Worm (Caenorhabditis elegans): ENCODE data around the gene F27D9.2.

The F27D9.2 gene

ce11 chrX:7724099-7724498 is 51.3 kb downstream of the F27D9.2 start:
- TF ChIP-seq unc-62 (GFP tag; optimal IDR thresholded peaks at IDR 0.05 in 1 of 2) (peak in 1 of 2 experiments; percentile 94), unc-62 (tag; optimal IDR thresholded peaks at IDR 0.05) (no peak), aha-1 (tag) (peak; percentile 72), ZK337.2 (GFP tag; IDR thresholded peaks at IDR 0.05) (no peak)

ce11 chrX:7725615-7726014 is 52.8 kb downstream of the F27D9.2 start, which contains the start of gene spp-14:
TSS of gene spp-14 (plus strand) at chrX:7725979.
- TF ChIP-seq dve-1 (tag; optimal IDR thresholded peaks at IDR 0.05; ENCODE audit: insufficient read depth), result peak; percentile 96
- TF ChIP-seq spr-1 (tag; optimal IDR thresholded peaks at IDR 0.05), result no peak
- no peak for TF ChIP-seq lin-38 (GFP tag; IDR thresholded peaks at IDR 0.05)
- no peak for TF ChIP-seq lin-39 (tag; optimal IDR thresholded peaks at IDR 0.05)
- no peak for TF ChIP-seq T20F7.1 (GFP tag; optimal IDR thresholded peaks at IDR 0.05)
- TF ChIP-seq lin-1 (GFP tag; IDR thresholded peaks at IDR 0.05), result 0 out of 2 replicates have a peak, but pooled peaks have one; percentile 38
- no peak for TF ChIP-seq egl-43 (GFP tag; IDR thresholded peaks at IDR 0.05)
- TF ChIP-seq ztf-11 (tag; optimal IDR thresholded peaks at IDR 0.05), result no peak
- no peak for TF ChIP-seq Y105C5A.15 (GFP tag; IDR thresholded peaks at IDR 0.05)
- TF ChIP-seq lin-15B (tag; optimal IDR thresholded peaks at IDR 0.05), result no peak
- TF ChIP-seq fos-1 (tag; optimal IDR thresholded peaks at IDR 0.05), result no peak
- TF ChIP-seq zip-11 (GFP tag; IDR thresholded peaks at IDR 0.05), result no peak
- no peak for TF ChIP-seq aly-2 (tag; optimal IDR thresholded peaks at IDR 0.05)
- TF ChIP-seq tra-1 (GFP tag; IDR thresholded peaks at IDR 0.05), result 0 out of 2 replicates have a peak, but pooled peaks have one; percentile 23
- TF ChIP-seq daf-16 (GFP tag; optimal IDR thresholded peaks at IDR 0.05), result peak in 1 of 2 experiments; percentile 55
- TF ChIP-seq daf-16 (tag; optimal IDR thresholded peaks at IDR 0.05), result peak; percentile 94
- no peak for TF ChIP-seq jun-1 (tag; optimal IDR thresholded peaks at IDR 0.05)
- TF ChIP-seq zfp-3 (GFP tag; conservative IDR thresholded peaks at IDR 0.05), result no peak
- peak; percentile 79 for TF ChIP-seq dmd-6 (GFP tag; IDR thresholded peaks at IDR 0.05)
- peak in 1 of 2 experiments; percentile 55 for TF ChIP-seq unc-62 (GFP tag; optimal IDR thresholded peaks at IDR 0.05 in 1 of 2)
- no peak for TF ChIP-seq unc-62 (tag; optimal IDR thresholded peaks at IDR 0.05)
- peak; percentile 42 for TF ChIP-seq hlh-30 (tag; optimal IDR thresholded peaks at IDR 0.05; ENCODE audit: insufficient read depth)
- TF ChIP-seq hlh-11 (tag; optimal IDR thresholded peaks at IDR 0.05), result peak; percentile 81
- TF ChIP-seq nhr-102 (tag; optimal IDR thresholded peaks at IDR 0.05), result peak; percentile 28
- peak; percentile 48 for TF ChIP-seq nhr-28 (tag; optimal IDR thresholded peaks at IDR 0.05)
- TF ChIP-seq gei-8 (GFP tag; optimal IDR thresholded peaks at IDR 0.05), result no peak
- peak; percentile 89 for TF ChIP-seq php-3 (GFP tag; IDR thresholded peaks at IDR 0.05)
- TF ChIP-seq nhr-6 (tag; optimal IDR thresholded peaks at IDR 0.05), result no peak
- TF ChIP-seq ceh-20 (GFP tag; IDR thresholded peaks at IDR 0.05), result no peak
- no peak for TF ChIP-seq mdt-29 (GFP tag; IDR thresholded peaks at IDR 0.05)
- TF ChIP-seq F49E8.2 (tag; optimal IDR thresholded peaks at IDR 0.05; ENCODE audit: borderline replicate concordance), result no peak
- no peak for TF ChIP-seq dpl-1 (GFP tag; optimal IDR thresholded peaks at IDR 0.05)
- TF ChIP-seq dmd-9 (GFP tag; IDR thresholded peaks at IDR 0.05), result no peak
- no peak for TF ChIP-seq mxl-3 (GFP tag; optimal IDR thresholded peaks at IDR 0.05)
- no peak for TF ChIP-seq snpc-4 (tag; optimal IDR thresholded peaks at IDR 0.05)
- peak; percentile 69 for TF ChIP-seq nhr-48 (tag; optimal IDR thresholded peaks at IDR 0.05)
- TF ChIP-seq mes-2 (tag; optimal IDR thresholded peaks at IDR 0.05; ENCODE audit: poor library complexity, severe bottlenecking), result peak; percentile 27
- TF ChIP-seq dmd-8 (GFP tag; IDR thresholded peaks at IDR 0.05), result no peak
- TF ChIP-seq rbr-2 (tag; optimal IDR thresholded peaks at IDR 0.05), result no peak
- no peak for TF ChIP-seq daf-12 (tag; optimal IDR thresholded peaks at IDR 0.05)
- peak; percentile 85 for TF ChIP-seq pqm-1 (tag; optimal IDR thresholded peaks at IDR 0.05)
- TF ChIP-seq nhr-77 (tag; optimal IDR thresholded peaks at IDR 0.05), result peak; percentile 55
